Fruit fly (Drosophila melanogaster) whole organism: ENCODE data around the gene Pfdn4.

Experiments used
- CG8478 ChIP-seq: fragments of >200 bp; optimal IDR thresholded peaks from 2 replicates; lab custom pipeline; 2018; ENCODE audit warnings: inconsistent platforms
- Dll ChIP-seq: fragments of >200 bp; optimal IDR thresholded peaks from 2 replicates; lab custom pipeline; 2017
- EcR ChIP-seq, 2 experiments: fragments of >200 bp; optimal IDR thresholded peaks; 2 replicates each; lab custom pipeline; 2017; ENCODE audit warnings: missing biosample characterization in 2 of 2, missing genetic modification characterization in 2 of 2, missing genetic modification reagents in 2 of 2
- pan ChIP-seq: fragments of >200 bp; optimal IDR thresholded peaks from 2 replicates; lab custom pipeline; 2017
- psq ChIP-seq: fragments of >200 bp; optimal IDR thresholded peaks from 2 replicates; lab custom pipeline; 2017
- usp ChIP-seq: fragments of >200 bp; optimal IDR thresholded peaks from 2 replicates; lab custom pipeline; 2017; ENCODE audit warnings: missing biosample characterization, missing genetic modification characterization, mixed read lengths

Gene Pfdn4

dm6 chr3L:5356050-5356967 lies 11.5 kb downstream of the Pfdn4 start:
- no peak for TF ChIP-seq usp
- no peak for TF ChIP-seq psq (lab: Kevin White, UChicago)
- no peak for TF ChIP-seq CG8478 (lab: Kevin White, UChicago)
- TF ChIP-seq Dll (lab: Kevin White, UChicago): no peak
- TF ChIP-seq EcR (GFP tag; optimal IDR thresholded peaks at IDR 0.05; lab: Kevin White, UChicago): no peak
- no peak for TF ChIP-seq pan (lab: Kevin White, UChicago)

dm6 chr3L:5355823-5356049 lies 12.1 kb downstream of the Pfdn4 start, which contains the start of gene lama:
Gene lama, minus strand, starts transcription at chr3L:5355923.
- TF ChIP-seq psq (lab: Kevin White, UChicago): no peak
- TF ChIP-seq Dll (lab: Kevin White, UChicago): no peak
- no peak for TF ChIP-seq CG8478 (lab: Kevin White, UChicago)
- TF ChIP-seq usp: no peak
- TF ChIP-seq EcR (GFP tag; optimal IDR thresholded peaks at IDR 0.05; lab: Kevin White, UChicago): no peak
- no peak for TF ChIP-seq pan (lab: Kevin White, UChicago)

dm6 chr3L:5355074-5355790 lies 12.6 kb downstream of the Pfdn4 start, which contains the start of gene CG46456:
Gene CG46456, minus strand, starts transcription at chr3L:5355346.
- no peak for TF ChIP-seq Dll (lab: Kevin White, UChicago)
- no peak for TF ChIP-seq usp
- TF ChIP-seq CG8478 (lab: Kevin White, UChicago): no peak
- TF ChIP-seq pan (lab: Kevin White, UChicago): no peak
- TF ChIP-seq EcR (GFP tag; optimal IDR thresholded peaks at IDR 0.05; lab: Kevin White, UChicago): no peak
- no peak for TF ChIP-seq psq (lab: Kevin White, UChicago)

dm6 chr3L:5354472-5354871 lies 13.3 kb downstream of the Pfdn4 start:
- TF ChIP-seq EcR (GFP tag; optimal IDR thresholded peaks at IDR 0.05; lab: Kevin White, UChicago): no peak
- TF ChIP-seq usp: no peak
- no peak for TF ChIP-seq Dll (lab: Kevin White, UChicago)
- TF ChIP-seq psq (lab: Kevin White, UChicago): no peak
- no peak for TF ChIP-seq CG8478 (lab: Kevin White, UChicago)
- no peak for TF ChIP-seq pan (lab: Kevin White, UChicago)

- no peak for TF ChIP-seq EcR (GFP tag; optimal IDR thresholded peaks at IDR 0.05; lab: Kevin White, UChicago)
- TF ChIP-seq CG8478 (lab: Kevin White, UChicago): no peak
- TF ChIP-seq pan (lab: Kevin White, UChicago): no peak
- no peak for TF ChIP-seq Dll (lab: Kevin White, UChicago)
- TF ChIP-seq psq (lab: Kevin White, UChicago): no peak
- TF ChIP-seq usp: no peak
Measured at dm6 chr3L:5353484-5354056, 14.2 kb downstream of the Pfdn4 start.

- no peak for TF ChIP-seq Dll (lab: Kevin White, UChicago)
- TF ChIP-seq EcR (GFP tag; optimal IDR thresholded peaks at IDR 0.05; lab: Kevin White, UChicago): peak in 1 of 2 experiments; percentile 69
- no peak for TF ChIP-seq psq (lab: Kevin White, UChicago)
Measured at dm6 chr3L:5352684-5353322, 15.0 kb downstream of the Pfdn4 start.

- TF ChIP-seq pan (lab: Kevin White, UChicago) (no peak), CG8478 (lab: Kevin White, UChicago) (no peak), usp (no peak), Dll (lab: Kevin White, UChicago) (no peak), psq (lab: Kevin White, UChicago) (no peak), EcR (GFP tag; optimal IDR thresholded peaks at IDR 0.05; lab: Kevin White, UChicago) (no peak)
Measured at dm6 chr3L:5351348-5351850, 16.4 kb downstream of the Pfdn4 start.

dm6 chr3L:5349751-5350310 lies 18.0 kb downstream of the Pfdn4 start:
- TF ChIP-seq pan (lab: Kevin White, UChicago): no peak

dm6 chr3L:5348987-5349386 lies 18.8 kb downstream of the Pfdn4 start:
- TF ChIP-seq Dll (lab: Kevin White, UChicago): no peak

dm6 chr3L:5342909-5343710 lies 24.7 kb downstream of the Pfdn4 start:
- no peak for TF ChIP-seq EcR (GFP tag; optimal IDR thresholded peaks at IDR 0.05; lab: Kevin White, UChicago)
